Worm (Caenorhabditis elegans): ENCODE measurements around the gene C10A4.7.
"Not testable (repeated sequence)": the region's sequence is repeated elsewhere in the genome, so short reads cannot be mapped to it uniquely, and the experiment has no call there.

The C10A4.7 gene

ce11 chrX:7393167-7393566, 22.2 kb downstream of the C10A4.7 start, which contains the start of gene gad-2:
Gene gad-2, plus strand, starts transcription at chrX:7393467.
- TF ChIP-seq ces-1 (GFP tag; optimal IDR thresholded peaks at IDR 0.05), result no peak
- no peak for TF ChIP-seq nhr-28 (tag; optimal IDR thresholded peaks at IDR 0.05)
- no peak for TF ChIP-seq nhr-12 (tag; optimal IDR thresholded peaks at IDR 0.05)
- TF ChIP-seq ztf-11 (tag; optimal IDR thresholded peaks at IDR 0.05), result no peak
- TF ChIP-seq drap-1 (GFP tag; optimal IDR thresholded peaks at IDR 0.05), result no peak
- no peak for TF ChIP-seq sem-2 (GFP tag; optimal IDR thresholded peaks at IDR 0.05)
- TF ChIP-seq flh-1 (GFP tag; optimal IDR thresholded peaks at IDR 0.05), result no peak
- TF ChIP-seq zip-8 (tag; optimal IDR thresholded peaks at IDR 0.05), result no peak
- no peak for TF ChIP-seq mep-1 (tag; optimal IDR thresholded peaks at IDR 0.05)
- TF ChIP-seq ceh-83 (GFP tag; optimal IDR thresholded peaks at IDR 0.05), result no peak
- TF ChIP-seq unc-62 (GFP tag; optimal IDR thresholded peaks at IDR 0.05), result no peak

ce11 chrX:7390270-7390669, 25.1 kb downstream of the C10A4.7 start, which contains the start of gene C10A4.6:
Gene C10A4.6, plus strand, starts transcription at chrX:7390570.
- TF ChIP-seq nhr-12 (tag; optimal IDR thresholded peaks at IDR 0.05), result no peak
- no peak for TF ChIP-seq lsy-2 (tag; optimal IDR thresholded peaks at IDR 0.05)
- TF ChIP-seq lin-13 (tag; optimal IDR thresholded peaks at IDR 0.05), result no peak
- TF ChIP-seq mls-2 (tag; optimal IDR thresholded peaks at IDR 0.05), result no peak
- no peak for TF ChIP-seq elt-1 (tag; optimal IDR thresholded peaks at IDR 0.05; ENCODE audit: borderline replicate concordance, insufficient read depth)
- TF ChIP-seq pha-4 (tag; optimal IDR thresholded peaks at IDR 0.05), result no peak
- TF ChIP-seq unc-120 (tag; optimal IDR thresholded peaks at IDR 0.05; ENCODE audit: poor library complexity, severe bottlenecking), result no peak
- TF ChIP-seq elt-3 (tag; optimal IDR thresholded peaks at IDR 0.05), result no peak
- no peak for TF ChIP-seq mab-5 (tag; optimal IDR thresholded peaks at IDR 0.05)
- no peak for TF ChIP-seq ceh-83 (GFP tag; optimal IDR thresholded peaks at IDR 0.05)
- TF ChIP-seq ceh-43 (GFP tag; optimal IDR thresholded peaks at IDR 0.05), result no peak
- no peak for TF ChIP-seq nhr-2 (tag; optimal IDR thresholded peaks at IDR 0.05)
- TF ChIP-seq ztf-11 (tag; optimal IDR thresholded peaks at IDR 0.05), result no peak

DNA sequence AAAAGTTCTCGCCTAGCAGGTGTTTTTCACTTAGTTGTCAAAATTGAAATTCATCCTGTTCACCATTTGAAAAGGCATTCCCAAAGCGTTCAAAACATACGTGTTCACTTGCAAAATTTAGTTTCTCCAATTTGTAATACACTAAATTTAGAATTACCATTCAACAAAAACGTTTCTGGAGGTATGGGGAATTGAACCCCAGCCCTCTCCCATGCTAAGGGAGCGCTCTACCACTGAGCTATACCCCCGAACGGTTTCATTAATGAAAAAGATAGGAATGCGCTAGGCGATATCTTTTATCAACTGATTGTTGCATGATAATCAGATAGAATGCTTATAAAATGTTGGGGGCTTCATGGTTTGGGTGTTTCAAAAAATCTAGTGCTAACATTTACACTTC, 36.7 kb downstream of the C10A4.7 start:
- TF ChIP-seq drap-1 (GFP tag; optimal IDR thresholded peaks at IDR 0.05), result no peak
- no peak for TF ChIP-seq ces-1 (GFP tag; optimal IDR thresholded peaks at IDR 0.05)
- TF ChIP-seq M03D4.4 (tag; optimal IDR thresholded peaks at IDR 0.05), result no peak
- no peak for TF ChIP-seq hlh-1 (tag; optimal IDR thresholded peaks at IDR 0.05)
- no peak for TF ChIP-seq elt-1 (tag; optimal IDR thresholded peaks at IDR 0.05; ENCODE audit: borderline replicate concordance, insufficient read depth)
- TF ChIP-seq nhr-237 (tag; optimal IDR thresholded peaks at IDR 0.05), result no peak

ce11 chrX:7376941-7377340, 38.4 kb downstream of the C10A4.7 start, which contains the start of gene npr-8:
Gene npr-8, plus strand, starts transcription at chrX:7377302.
- no peak for TF ChIP-seq unc-120 (tag; optimal IDR thresholded peaks at IDR 0.05; ENCODE audit: poor library complexity, severe bottlenecking)
- TF ChIP-seq M03D4.4 (tag; optimal IDR thresholded peaks at IDR 0.05), result no peak
- peak; percentile 48 for TF ChIP-seq ces-1 (GFP tag; optimal IDR thresholded peaks at IDR 0.05)
- no peak for TF ChIP-seq nhr-12 (tag; optimal IDR thresholded peaks at IDR 0.05)
- TF ChIP-seq elt-3 (tag; optimal IDR thresholded peaks at IDR 0.05), result no peak
- TF ChIP-seq hlh-1 (tag; optimal IDR thresholded peaks at IDR 0.05), result no peak
- TF ChIP-seq drap-1 (GFP tag; optimal IDR thresholded peaks at IDR 0.05), result no peak

DNA sequence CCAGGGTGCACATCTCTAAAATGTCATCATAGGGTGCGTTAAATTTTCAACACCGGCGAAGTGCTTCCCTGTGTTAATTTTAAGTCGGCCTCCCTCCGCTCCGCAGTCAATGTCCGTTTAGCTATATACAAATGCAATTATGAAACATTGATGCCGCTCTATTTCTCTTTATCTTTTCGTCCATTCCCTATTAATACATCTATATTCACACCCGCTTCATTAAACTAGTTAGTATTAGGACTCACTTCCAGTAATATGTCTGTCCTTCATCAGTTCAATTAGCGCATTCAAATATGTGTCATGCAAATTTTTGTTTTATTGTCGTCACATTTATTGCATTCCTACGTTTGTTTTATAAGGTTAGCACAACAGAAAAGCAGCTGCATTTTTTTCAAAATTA, 43.4 kb downstream of the C10A4.7 start:
- TF ChIP-seq tbx-8 (GFP tag; optimal IDR thresholded peaks at IDR 0.05), result no peak
- TF ChIP-seq ces-1 (GFP tag; optimal IDR thresholded peaks at IDR 0.05), result peak; percentile 63
- TF ChIP-seq drap-1 (GFP tag; optimal IDR thresholded peaks at IDR 0.05), result no peak
- no peak for TF ChIP-seq nhr-28 (tag; optimal IDR thresholded peaks at IDR 0.05)

DNA sequence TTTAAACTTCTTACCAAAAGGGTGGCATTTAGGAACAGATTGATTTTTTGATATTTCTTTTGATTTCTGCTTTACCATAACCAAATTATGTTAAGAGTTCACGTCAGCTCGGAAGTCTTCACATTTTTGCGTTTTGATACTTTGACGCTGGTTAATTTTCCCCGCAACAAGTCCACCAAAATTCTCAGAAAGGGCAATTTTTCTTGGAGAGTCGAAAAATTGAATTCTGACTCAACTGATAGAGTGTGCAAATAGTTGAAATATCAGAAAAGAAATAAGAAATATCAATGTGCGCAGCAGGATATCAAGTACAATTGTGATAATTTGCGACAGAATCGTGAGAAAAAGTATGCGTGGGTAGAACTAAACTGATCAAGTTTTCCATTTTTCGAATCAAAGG, 45.5 kb downstream of the C10A4.7 start:
- TF ChIP-seq lsy-2 (tag; optimal IDR thresholded peaks at IDR 0.05) (no peak), ham-2 (GFP tag; optimal IDR thresholded peaks at IDR 0.05) (no peak), unc-62 (GFP tag; optimal IDR thresholded peaks at IDR 0.05) (no peak), ceh-43 (GFP tag; optimal IDR thresholded peaks at IDR 0.05) (no peak)

ce11 chrX:7365267-7365666, 50.1 kb downstream of the C10A4.7 start, which contains the start of gene C56G3.2:
Gene C56G3.2, plus strand, starts transcription at chrX:7365567.
- TF ChIP-seq blmp-1, M03D4.4, mls-2 (tag; optimal IDR thresholded peaks at IDR 0.05): not testable (repeated sequence)

All from whole organism, mixed stage, embryonic.